Fruit fly (Drosophila melanogaster): ENCODE measurements around the gene CG42818.

CG42818 gene

DNA sequence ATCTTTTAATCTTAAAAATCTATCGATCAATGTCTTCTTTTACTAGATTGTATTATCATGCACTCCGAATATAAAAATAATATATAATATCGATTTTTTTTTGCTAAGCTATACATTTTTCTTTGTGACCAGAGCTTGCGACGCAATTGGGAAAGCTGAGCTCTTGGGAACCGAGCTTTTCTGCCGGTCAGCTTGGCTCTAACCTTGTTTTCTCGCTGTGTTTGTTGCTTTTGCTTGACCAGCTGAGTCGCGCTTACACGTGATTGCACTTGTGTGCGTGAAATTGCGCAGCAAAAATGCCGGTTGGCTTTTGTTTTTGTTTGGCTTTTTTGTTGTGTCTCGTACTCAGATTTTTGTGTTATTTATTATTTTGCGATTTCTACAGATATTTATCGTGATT lies 31.7 kb downstream of the CG42818 start (continued):
- no peak for TF ChIP-seq CG8290 (GFP tag; optimal IDR thresholded peaks at IDR 0.05)
- TF ChIP-seq CG8290 (tag; optimal IDR thresholded peaks at IDR 0.05): no peak
- TF ChIP-seq br (optimal IDR thresholded peaks at IDR 0.05): no peak
- TF ChIP-seq CG11723 (GFP tag; optimal IDR thresholded peaks at IDR 0.05): no peak
- TF ChIP-seq ci (GFP tag; IDR thresholded peaks at IDR 0.05): no peak
- no peak for TF ChIP-seq insv (GFP tag; optimal IDR thresholded peaks at IDR 0.05)
- TF ChIP-seq bab2 (GFP tag; optimal IDR thresholded peaks at IDR 0.05): no peak
- no peak for TF ChIP-seq B-H2 (GFP tag; optimal IDR thresholded peaks at IDR 0.05)
- no peak for TF ChIP-seq CG18262 (tag; optimal IDR thresholded peaks at IDR 0.05)
- TF ChIP-seq CG17361 (GFP tag; IDR thresholded peaks at IDR 0.05): no peak
- TF ChIP-seq sna (GFP tag; IDR thresholded peaks at IDR 0.05; ENCODE audit: partially characterized antibody): no peak
- no peak for TF ChIP-seq CG2199 (GFP tag; IDR thresholded peaks at IDR 0.05)
- TF ChIP-seq CG4360 (GFP tag; IDR thresholded peaks at IDR 0.05): 0 out of 2 replicates have a peak, but pooled peaks have one; percentile 6
- TF ChIP-seq sug (tag; optimal IDR thresholded peaks at IDR 0.05): peak; percentile 1
- TF ChIP-seq CG34422 (GFP tag; IDR thresholded peaks at IDR 0.05): peak; percentile 9; the same call in 1 of the 3 replicates
- TF ChIP-seq sc (optimal IDR thresholded peaks at IDR 0.05): no peak
- no peak for TF ChIP-seq sc (GFP tag; optimal IDR thresholded peaks at IDR 0.05)
- TF ChIP-seq dmrt11E (tag; optimal IDR thresholded peaks at IDR 0.05): no peak
- TF ChIP-seq CG4820 (GFP tag; optimal IDR thresholded peaks at IDR 0.05): no peak
- TF ChIP-seq chinmo (GFP tag; IDR thresholded peaks at IDR 0.05; ENCODE audit: partially characterized antibody): peak; percentile 85; the same call in 1 of the 4 replicates
- TF ChIP-seq cwo (GFP tag; optimal IDR thresholded peaks at IDR 0.05): no peak
- no peak for TF ChIP-seq CG42726 (GFP tag; IDR thresholded peaks at IDR 0.05; ENCODE audit: partially characterized antibody)
- no peak for TF ChIP-seq Dref (GFP tag; IDR thresholded peaks at IDR 0.05)
- TF ChIP-seq Xrp1 (GFP tag; IDR thresholded peaks at IDR 0.05): no peak
- no peak for TF ChIP-seq Dp (GFP tag; optimal IDR thresholded peaks at IDR 0.05)
- TF ChIP-seq CG7271 (tag; optimal IDR thresholded peaks at IDR 0.05): no peak
- no peak for TF ChIP-seq tup (GFP tag; optimal IDR thresholded peaks at IDR 0.05)
- no peak for TF ChIP-seq CG14860 (GFP tag; IDR thresholded peaks at IDR 0.05; ENCODE audit: partially characterized antibody)
- TF ChIP-seq sens (GFP tag): peak; percentile 20
- TF ChIP-seq nerfin-2 (GFP tag; IDR thresholded peaks at IDR 0.05; ENCODE audit: partially characterized antibody): no peak
- TF ChIP-seq ERR (GFP tag; optimal IDR thresholded peaks at IDR 0.05): no peak
- TF ChIP-seq btn (GFP tag; optimal IDR thresholded peaks at IDR 0.05): no peak
- TF ChIP-seq CG7786 (GFP tag; optimal IDR thresholded peaks at IDR 0.05): no peak

- no peak for TF ChIP-seq CG8290 (GFP tag; optimal IDR thresholded peaks at IDR 0.05)
- TF ChIP-seq CG8290 (tag; optimal IDR thresholded peaks at IDR 0.05): no peak
- TF ChIP-seq Ets65A (GFP tag): peak; percentile 66
- no peak for TF ChIP-seq CG7357 (GFP tag; IDR thresholded peaks at IDR 0.05)
- no peak for TF ChIP-seq Rfx (GFP tag; IDR thresholded peaks at IDR 0.05)
- no peak for TF ChIP-seq oc (tag; optimal IDR thresholded peaks at IDR 0.05)
- TF ChIP-seq zen (tag; optimal IDR thresholded peaks at IDR 0.05): peak; percentile 70
- TF ChIP-seq kni (GFP tag; optimal IDR thresholded peaks at IDR 0.05): no peak
These were observed 32.4 kb downstream of the CG42818 start for dm6 chr2L:16274100-16274499.

DNA sequence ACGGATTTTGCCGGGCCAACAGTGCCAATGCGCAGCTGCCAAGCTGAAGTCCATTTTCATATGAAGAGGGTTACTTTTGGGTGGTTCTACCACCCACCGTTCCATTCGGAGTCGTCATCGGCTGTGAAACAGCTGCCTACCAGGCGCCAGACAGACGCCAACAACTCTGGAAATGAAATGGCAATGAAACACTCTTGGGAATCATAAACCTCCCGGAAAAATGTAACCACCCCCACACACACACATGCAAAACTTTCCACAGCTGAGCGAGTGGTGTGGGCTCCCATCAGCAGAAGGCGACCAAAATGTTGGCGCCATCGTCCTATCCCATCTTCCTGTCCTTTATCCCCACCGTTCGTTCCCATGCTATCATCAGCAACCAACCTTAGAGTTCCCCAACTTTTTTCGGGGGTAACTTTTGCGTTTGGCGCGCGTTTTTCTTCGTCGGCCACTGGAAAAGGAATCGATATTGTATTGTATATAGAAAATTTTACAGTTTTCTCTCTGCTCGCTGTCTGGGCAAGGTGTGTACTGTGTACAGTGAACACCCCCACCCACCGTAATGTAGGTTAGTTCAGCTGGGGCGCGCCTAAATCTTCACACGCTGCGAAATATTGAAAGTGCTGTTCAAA lies 33.6 kb downstream of the CG42818 start:
- peak in 1 of 2 experiments; percentile 67 for TF ChIP-seq crp (GFP tag; optimal IDR thresholded peaks at IDR 0.05)
- TF ChIP-seq Doc2 (GFP tag; IDR thresholded peaks at IDR 0.05): no peak
- TF ChIP-seq Med (GFP tag): peak; percentile 56
- TF ChIP-seq gsb (GFP tag; IDR thresholded peaks at IDR 0.05): no peak
- TF ChIP-seq Ets65A (GFP tag): peak; percentile 79
- peak; percentile 48 for TF ChIP-seq CG13894 (tag; optimal IDR thresholded peaks at IDR 0.05)
- no peak for TF ChIP-seq CG1647 (GFP tag; optimal IDR thresholded peaks at IDR 0.05)
- TF ChIP-seq HLHmδ (GFP tag; optimal IDR thresholded peaks at IDR 0.05): no peak
- TF ChIP-seq tgo (GFP tag; IDR thresholded peaks at IDR 0.05): no peak
- TF ChIP-seq CG1233 (GFP tag; optimal IDR thresholded peaks at IDR 0.05): no peak
- peak; percentile 92 for TF ChIP-seq abd-A (tag; optimal IDR thresholded peaks at IDR 0.05)
- TF ChIP-seq Trl (optimal IDR thresholded peaks at IDR 0.05): peak in 1 of 2 experiments; percentile 2
- no peak for TF ChIP-seq Trl (GFP tag; optimal IDR thresholded peaks at IDR 0.05)
- no peak for TF ChIP-seq CG5953 (GFP tag; IDR thresholded peaks at IDR 0.05)
